Worm (Caenorhabditis elegans): ENCODE results near the gene K07E3.9.

The K07E3.9 gene

ce11 chrX:8069293-8069692 is 38.7 kb upstream of the K07E3.9 start, which contains the start of gene C18A11.1:
Gene C18A11.1 (plus strand): TSS chrX:8069328.
- TF ChIP-seq hlh-11 (tag; optimal IDR thresholded peaks at IDR 0.05), result peak; percentile 80
- peak in 1 of 2 experiments; percentile 28 for TF ChIP-seq daf-16 (GFP tag; optimal IDR thresholded peaks at IDR 0.05)
- TF ChIP-seq daf-16 (tag; optimal IDR thresholded peaks at IDR 0.05), result peak; percentile 96
- peak; percentile 75 for TF ChIP-seq dve-1 (tag; optimal IDR thresholded peaks at IDR 0.05; ENCODE audit: insufficient read depth)
- TF ChIP-seq unc-62 (GFP tag; optimal IDR thresholded peaks at IDR 0.05 in 1 of 2), result peak in 1 of 2 experiments; percentile 22
- no peak for TF ChIP-seq unc-62 (tag; optimal IDR thresholded peaks at IDR 0.05)
- TF ChIP-seq nhr-10 (tag; optimal IDR thresholded peaks at IDR 0.05), result no peak
- peak; percentile 38 for TF ChIP-seq T20F7.1 (GFP tag; optimal IDR thresholded peaks at IDR 0.05)
- TF ChIP-seq madf-9 (GFP tag; conservative IDR thresholded peaks at IDR 0.05), result no peak
- 0 out of 2 replicates have a peak, but pooled peaks have one; percentile 7 for TF ChIP-seq php-3 (GFP tag; IDR thresholded peaks at IDR 0.05)
- TF ChIP-seq lsy-2 (tag; optimal IDR thresholded peaks at IDR 0.05), result no peak
- peak; percentile 74 for TF ChIP-seq nhr-77 (tag; optimal IDR thresholded peaks at IDR 0.05)
- TF ChIP-seq ceh-28 (tag; optimal IDR thresholded peaks at IDR 0.05), result peak; percentile 11
- no peak for TF ChIP-seq ztf-7 (tag; optimal IDR thresholded peaks at IDR 0.05)
- peak; percentile 54 for TF ChIP-seq hlh-30 (tag; optimal IDR thresholded peaks at IDR 0.05; ENCODE audit: insufficient read depth)
- TF ChIP-seq nhr-102 (tag; optimal IDR thresholded peaks at IDR 0.05), result peak; percentile 25
- TF ChIP-seq pha-4 (GFP tag; IDR thresholded peaks at IDR 0.05), result no peak
- peak; percentile 39 for TF ChIP-seq pha-4 (tag; optimal IDR thresholded peaks at IDR 0.05)
- no peak for TF ChIP-seq egl-43 (GFP tag; IDR thresholded peaks at IDR 0.05)
- TF ChIP-seq pqm-1 (tag; optimal IDR thresholded peaks at IDR 0.05), result peak; percentile 29
- peak; percentile 54 for TF ChIP-seq nhr-48 (tag; optimal IDR thresholded peaks at IDR 0.05)
- TF ChIP-seq mep-1 (tag; optimal IDR thresholded peaks at IDR 0.05), result peak; percentile 54
- 0 out of 2 replicates have a peak, but pooled peaks have one; percentile 31 for TF ChIP-seq lin-1 (GFP tag; IDR thresholded peaks at IDR 0.05)
- peak; percentile 84 for TF ChIP-seq nhr-28 (tag; optimal IDR thresholded peaks at IDR 0.05)
- no peak for TF ChIP-seq Y48G9A.11 (GFP tag; IDR thresholded peaks at IDR 0.05)
- TF ChIP-seq dmd-6 (GFP tag; IDR thresholded peaks at IDR 0.05), result peak; percentile 72
- TF ChIP-seq mdl-1 (tag; optimal IDR thresholded peaks at IDR 0.05), result peak in 1 of 2 experiments; percentile 13
- TF ChIP-seq D1046.2 (GFP tag; IDR thresholded peaks at IDR 0.05), result no peak
- no peak for TF ChIP-seq lir-3 (tag; optimal IDR thresholded peaks at IDR 0.05)

ce11 chrX:8074527-8074926 is 33.5 kb upstream of the K07E3.9 start:
- TF ChIP-seq dmd-6 (GFP tag; IDR thresholded peaks at IDR 0.05) (peak; percentile 81), Y48G9A.11 (GFP tag; IDR thresholded peaks at IDR 0.05) (no peak), ceh-20 (GFP tag; IDR thresholded peaks at IDR 0.05) (peak; percentile 72; the same call in 1 of the 2 replicates), pqm-1 (tag; optimal IDR thresholded peaks at IDR 0.05) (peak; percentile 2), hlh-11 (tag; optimal IDR thresholded peaks at IDR 0.05) (peak; percentile 65), daf-16 (GFP tag; optimal IDR thresholded peaks at IDR 0.05) (no peak), daf-16 (tag; optimal IDR thresholded peaks at IDR 0.05) (peak; percentile 39), dve-1 (tag; optimal IDR thresholded peaks at IDR 0.05; ENCODE audit: insufficient read depth) (peak; percentile 65), nhr-28 (tag; optimal IDR thresholded peaks at IDR 0.05) (peak; percentile 55), tra-1 (GFP tag; IDR thresholded peaks at IDR 0.05) (peak; percentile 92), dmd-8 (GFP tag; IDR thresholded peaks at IDR 0.05) (no peak), php-3 (GFP tag; IDR thresholded peaks at IDR 0.05) (peak; percentile 98)

ce11 chrX:8077748-8078147 is 30.3 kb upstream of the K07E3.9 start, which contains the start of gene C46F2.1:
Gene C46F2.1 (plus strand): TSS chrX:8078048.
- TF ChIP-seq zfp-3 (GFP tag; conservative IDR thresholded peaks at IDR 0.05) (no peak), hlh-11 (tag; optimal IDR thresholded peaks at IDR 0.05) (peak; percentile 9), daf-16 (GFP tag; optimal IDR thresholded peaks at IDR 0.05) (no peak), daf-16 (tag; optimal IDR thresholded peaks at IDR 0.05) (peak; percentile 30), nhr-237 (tag; optimal IDR thresholded peaks at IDR 0.05) (no peak), mes-2 (tag; optimal IDR thresholded peaks at IDR 0.05; ENCODE audit: poor library complexity, severe bottlenecking) (no peak), dmd-6 (GFP tag; IDR thresholded peaks at IDR 0.05) (no peak), dve-1 (tag; optimal IDR thresholded peaks at IDR 0.05; ENCODE audit: insufficient read depth) (peak; percentile 45)
